Worm (Caenorhabditis elegans) whole organism, L1 larva: Measurements from ENCODE around the gene F18A11.2.

ENCODE experiments used
- C16A3.4 ChIP-seq: fragments of 150-350 bp; optimal IDR thresholded peaks from 2 replicates; lab custom pipeline; 2014; ENCODE audit warnings: missing biosample characterization, missing genetic modification characterization
- F16B12.6 ChIP-seq: fragments of 150-350 bp; optimal IDR thresholded peaks from 2 replicates; lab custom pipeline; 2014; ENCODE audit warnings: missing biosample characterization, missing genetic modification characterization
- Y116A8C.19 ChIP-seq: sonication (generic microtip); optimal IDR thresholded peaks from 2 replicates; lab custom pipeline; 2016; ENCODE audit warnings: missing compliant biosample characterization, missing genetic modification characterization, borderline replicate concordance
- aha-1 ChIP-seq: fragments of 150-350 bp; optimal IDR thresholded peaks from 2 replicates; lab custom pipeline; 2014; ENCODE audit warnings: missing biosample characterization, missing genetic modification characterization
- alr-1 ChIP-seq: fragments of 200-800 bp; sonication (Bioruptor generic); optimal IDR thresholded peaks from 2 replicates; lab custom pipeline; 2018; ENCODE audit warnings: borderline replicate concordance, mild to moderate bottlenecking, missing genetic modification characterization, missing compliant biosample characterization
- aly-2 ChIP-seq: fragments of 150-350 bp; optimal IDR thresholded peaks from 2 replicates; lab custom pipeline; 2014; ENCODE audit warnings: missing biosample characterization, missing genetic modification characterization
- ceh-8 ChIP-seq: fragments of 200-800 bp; sonication (Bioruptor generic); optimal IDR thresholded peaks from 2 replicates; lab custom pipeline; 2018; ENCODE audit warnings: mild to moderate bottlenecking, missing genetic modification characterization, moderate library complexity, missing compliant biosample characterization
- ceh-82 ChIP-seq, 3 experiments: fragments of 150-350 bp in 1 of 3; sonication (generic microtip) in 2 of 3; optimal IDR thresholded peaks; 2 replicates each; lab custom pipeline; 2014 to 2017; ENCODE audit warnings: missing biosample characterization in 3 of 3, missing genetic modification characterization in 3 of 3
- ceh-90 ChIP-seq: sonication (generic microtip); optimal IDR thresholded peaks from 2 replicates; lab custom pipeline; 2016; ENCODE audit warnings: missing genetic modification characterization, missing compliant biosample characterization
- dpl-1 ChIP-seq, 3 experiments: fragments of 150-350 bp in 2 of 3; sonication (generic microtip) in 1 of 3; optimal IDR thresholded peaks; 2 replicates each; lab custom pipeline; 2014 to 2017; ENCODE audit warnings: missing biosample characterization in 3 of 3, missing genetic modification characterization in 3 of 3, missing genetic modification reagents in 3 of 3
- dsc-1 ChIP-seq: sonication (generic microtip); optimal IDR thresholded peaks from 2 replicates; lab custom pipeline; 2016; ENCODE audit warnings: mild to moderate bottlenecking, missing genetic modification characterization, missing compliant biosample characterization
- efl-1 ChIP-seq, 4 experiments: fragments of 150-350 bp; optimal IDR thresholded peaks in 3 of 4; peaks in 1 of 4; 1 replicate in 1 of 4; 2 replicates in 3 of 4; lab custom pipeline; 2014; ENCODE audit warnings: missing biosample characterization in 2 of 4, missing genetic modification characterization in 2 of 4, missing genetic modification reagents in 2 of 4
- efl-3 ChIP-seq: fragments of 200-800 bp; sonication (Bioruptor generic); optimal IDR thresholded peaks from 2 replicates; lab custom pipeline; 2018; ENCODE audit warnings: mild to moderate bottlenecking, missing genetic modification characterization, missing compliant biosample characterization
- elt-2 ChIP-seq: sonication (generic microtip); optimal IDR thresholded peaks from 2 replicates; lab custom pipeline; 2016; ENCODE audit warnings: missing genetic modification characterization, mild to moderate bottlenecking, inconsistent platforms, missing compliant biosample characterization, missing genetic modification reagents
- ets-5 ChIP-seq: fragments of 200-800 bp; sonication (Bioruptor generic); IDR thresholded peaks from 2 replicates; pipeline ENCODE4 v1.3.6; 2022; ENCODE audit warnings: missing genetic modification characterization, missing compliant biosample characterization
- fkh-10 ChIP-seq: sonication (generic microtip); optimal IDR thresholded peaks from 2 replicates; lab custom pipeline; 2017; ENCODE audit warnings: missing biosample characterization, missing genetic modification reagents, missing genetic modification characterization
- fkh-4 ChIP-seq: sonication (generic microtip); optimal IDR thresholded peaks from 2 replicates; lab custom pipeline; 2016; ENCODE audit warnings: missing compliant biosample characterization, missing genetic modification characterization, borderline replicate concordance
- fkh-8 ChIP-seq: sonication (generic microtip); optimal IDR thresholded peaks from 2 replicates; lab custom pipeline; 2016; ENCODE audit warnings: mild to moderate bottlenecking, missing genetic modification characterization, missing compliant biosample characterization
- fos-1 ChIP-seq: fragments of 150-350 bp; optimal IDR thresholded peaks from 2 replicates; lab custom pipeline; 2014; ENCODE audit warnings: missing biosample characterization, missing genetic modification characterization
- grh-1 ChIP-seq: fragments of 200-800 bp; sonication (Bioruptor generic); IDR thresholded peaks from 2 replicates; pipeline ENCODE4 v1.3.6; 2022; ENCODE audit warnings: missing genetic modification reagents, missing genetic modification characterization, missing compliant biosample characterization
- hlh-4 ChIP-seq: sonication (generic microtip); optimal IDR thresholded peaks from 2 replicates; lab custom pipeline; 2016; ENCODE audit warnings: mild to moderate bottlenecking, missing genetic modification characterization, missing compliant biosample characterization
- lin-13 ChIP-seq: fragments of 150-350 bp; optimal IDR thresholded peaks from 2 replicates; lab custom pipeline; 2014; ENCODE audit warnings: missing biosample characterization, missing genetic modification reagents, missing genetic modification characterization
- lin-15B ChIP-seq: fragments of 150-350 bp; sonication (generic microtip); optimal IDR thresholded peaks from 3 replicates; lab custom pipeline; 2014; ENCODE audit warnings: missing biosample characterization, missing genetic modification characterization
- lin-35 ChIP-seq, 2 experiments: fragments of 150-350 bp; optimal IDR thresholded peaks; 2 replicates each; lab custom pipeline; 2014; ENCODE audit warnings: missing biosample characterization in 2 of 2, missing genetic modification characterization in 2 of 2, missing genetic modification reagents in 2 of 2
- lin-39 ChIP-seq: fragments of 150-350 bp; optimal IDR thresholded peaks from 2 replicates; lab custom pipeline; 2014; ENCODE audit warnings: missing biosample characterization, missing genetic modification reagents, missing genetic modification characterization
- lir-3 ChIP-seq: sonication (generic microtip); optimal IDR thresholded peaks from 2 replicates; lab custom pipeline; 2016; ENCODE audit warnings: mild to moderate bottlenecking, missing genetic modification characterization, moderate library complexity, missing compliant biosample characterization; ENCODE audit not compliant: poor library complexity
- mef-2 ChIP-seq: fragments of 150-350 bp; optimal IDR thresholded peaks from 2 replicates; lab custom pipeline; 2014; ENCODE audit warnings: missing biosample characterization, missing genetic modification characterization
- mep-1 ChIP-seq: fragments of 150-350 bp; optimal IDR thresholded peaks from 2 replicates; lab custom pipeline; 2014; ENCODE audit warnings: missing biosample characterization, missing genetic modification characterization
- nhr-11 ChIP-seq: fragments of 150-350 bp; optimal IDR thresholded peaks from 2 replicates; lab custom pipeline; 2014; ENCODE audit warnings: missing biosample characterization, missing genetic modification characterization
- nhr-19 ChIP-seq: fragments of 200-800 bp; sonication (Bioruptor generic); conservative IDR thresholded peaks from 2 replicates; pipeline ENCODE4 v1.3.6; 2022; ENCODE audit warnings: missing genetic modification characterization, missing compliant biosample characterization
- nhr-237 ChIP-seq: fragments of 150-350 bp; optimal IDR thresholded peaks from 2 replicates; lab custom pipeline; 2014; ENCODE audit warnings: missing biosample characterization, missing genetic modification characterization
- nhr-28 ChIP-seq: fragments of 150-350 bp; optimal IDR thresholded peaks from 2 replicates; lab custom pipeline; 2014; ENCODE audit warnings: missing biosample characterization, missing genetic modification characterization
- nhr-47 ChIP-seq: sonication (generic microtip); optimal IDR thresholded peaks from 2 replicates; lab custom pipeline; 2016; ENCODE audit warnings: mild to moderate bottlenecking, missing genetic modification characterization, moderate library complexity, missing compliant biosample characterization
- nhr-77 ChIP-seq: fragments of 150-350 bp; optimal IDR thresholded peaks from 2 replicates; lab custom pipeline; 2014; ENCODE audit warnings: missing biosample characterization, missing genetic modification characterization
- pag-3 ChIP-seq: sonication (generic microtip); optimal IDR thresholded peaks from 2 replicates; lab custom pipeline; 2017; ENCODE audit warnings: missing genetic modification characterization, mild to moderate bottlenecking, missing compliant biosample characterization, antibody characterized with exemption, borderline replicate concordance; ENCODE audit not compliant: insufficient read depth
- pax-3 ChIP-seq: fragments of 200-800 bp; sonication (Bioruptor generic); optimal IDR thresholded peaks from 2 replicates; lab custom pipeline; 2018; ENCODE audit warnings: mild to moderate bottlenecking, missing genetic modification characterization, moderate library complexity, missing compliant biosample characterization
- pqm-1 ChIP-seq: sonication (generic microtip); optimal IDR thresholded peaks from 3 replicates; lab custom pipeline; 2017; ENCODE audit warnings: missing biosample characterization, missing genetic modification characterization
- rnt-1 ChIP-seq: sonication (generic microtip); optimal IDR thresholded peaks from 2 replicates; lab custom pipeline; 2016; ENCODE audit warnings: mild to moderate bottlenecking, missing genetic modification characterization, moderate library complexity, missing compliant biosample characterization
- snpc-4 ChIP-seq: fragments of 150-350 bp; optimal IDR thresholded peaks from 2 replicates; lab custom pipeline; 2014; ENCODE audit warnings: missing biosample characterization, missing genetic modification characterization
- snu-23 ChIP-seq: sonication (generic microtip); optimal IDR thresholded peaks from 2 replicates; lab custom pipeline; 2016; ENCODE audit warnings: missing genetic modification characterization, missing compliant biosample characterization
- sox-4 ChIP-seq: sonication (generic microtip); optimal IDR thresholded peaks from 2 replicates; lab custom pipeline; 2016; ENCODE audit warnings: missing genetic modification characterization, missing compliant biosample characterization
- sptf-1 ChIP-seq: fragments of 150-350 bp; optimal IDR thresholded peaks from 2 replicates; lab custom pipeline; 2014; ENCODE audit warnings: missing biosample characterization, missing genetic modification characterization
- sup-37 ChIP-seq: fragments of 200-800 bp; sonication (Bioruptor generic); optimal IDR thresholded peaks from 2 replicates; lab custom pipeline; 2018; ENCODE audit warnings: mild to moderate bottlenecking, missing genetic modification characterization, missing compliant biosample characterization
- swsn-7 ChIP-seq: sonication (generic microtip); optimal IDR thresholded peaks from 2 replicates; lab custom pipeline; 2016; ENCODE audit warnings: missing genetic modification characterization, missing compliant biosample characterization
- tbx-2 ChIP-seq: sonication (generic microtip); optimal IDR thresholded peaks from 2 replicates; lab custom pipeline; 2016; ENCODE audit warnings: missing genetic modification characterization, missing compliant biosample characterization
- unc-130 ChIP-seq: fragments of 150-350 bp; optimal IDR thresholded peaks from 2 replicates; lab custom pipeline; 2017; ENCODE audit warnings: missing biosample characterization, missing genetic modification characterization, inconsistent platforms
- unc-62 ChIP-seq: fragments of 150-350 bp; optimal IDR thresholded peaks from 2 replicates; lab custom pipeline; 2014; ENCODE audit warnings: missing biosample characterization, missing genetic modification reagents, missing genetic modification characterization
- vab-15 ChIP-seq: sonication (generic microtip); optimal IDR thresholded peaks from 2 replicates; lab custom pipeline; 2017; ENCODE audit warnings: missing genotype, mild to moderate bottlenecking, missing genetic modification characterization, missing compliant biosample characterization
- xbp-1 ChIP-seq: sonication (generic microtip); optimal IDR thresholded peaks from 2 replicates; lab custom pipeline; 2016; ENCODE audit warnings: missing genetic modification characterization, missing compliant biosample characterization
- zag-1 ChIP-seq: fragments of 150-350 bp; optimal IDR thresholded peaks from 2 replicates; lab custom pipeline; 2014; ENCODE audit warnings: missing biosample characterization, missing genetic modification characterization
- ztf-11 ChIP-seq, 2 experiments: sonication (generic microtip); optimal IDR thresholded peaks; 2 replicates each; lab custom pipeline; 2016 to 2017; ENCODE audit warnings: missing genetic modification characterization in 2 of 2, missing biosample characterization in 1 of 2, missing compliant biosample characterization in 1 of 2

The F18A11.2 gene

DNA sequence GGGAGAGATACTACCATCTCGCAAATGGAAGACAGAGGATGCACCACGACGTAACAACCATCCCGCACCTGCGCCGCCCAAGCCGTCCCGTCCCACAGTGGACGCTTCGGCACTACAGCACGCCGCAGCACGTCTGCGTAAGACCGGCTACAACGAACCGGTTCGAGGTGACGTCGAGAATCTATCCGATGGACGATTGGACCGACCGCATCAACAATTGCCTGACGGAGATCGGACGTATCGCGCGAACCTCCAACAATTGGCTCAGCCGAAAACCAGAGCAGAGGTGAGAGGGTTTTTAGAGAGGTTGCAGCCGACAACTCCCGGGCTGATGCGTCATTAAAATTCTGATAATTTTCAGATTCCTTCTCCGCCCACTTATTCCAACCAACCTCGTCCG lies 27.7 kb downstream of the F18A11.2 start:
- TF ChIP-seq ceh-8 (GFP tag; lab: Kevin White, UChicago) = no peak
- TF ChIP-seq Y116A8C.19 (tag; lab: Kevin White, UChicago) = no peak
- TF ChIP-seq sptf-1 = no peak
- TF ChIP-seq efl-1 (optimal IDR thresholded peaks at IDR 0.05; lab: Kevin White, UChicago) = no peak
- peak in 1 of 2 experiments; percentile 62 for TF ChIP-seq efl-1 (GFP tag; optimal IDR thresholded peaks at IDR 0.05 in 1 of 2; lab: Kevin White, UChicago)
- no peak for TF ChIP-seq nhr-77 (tag; lab: Kevin White, UChicago)
- no peak for TF ChIP-seq zag-1 (tag; lab: Kevin White, UChicago)

DNA sequence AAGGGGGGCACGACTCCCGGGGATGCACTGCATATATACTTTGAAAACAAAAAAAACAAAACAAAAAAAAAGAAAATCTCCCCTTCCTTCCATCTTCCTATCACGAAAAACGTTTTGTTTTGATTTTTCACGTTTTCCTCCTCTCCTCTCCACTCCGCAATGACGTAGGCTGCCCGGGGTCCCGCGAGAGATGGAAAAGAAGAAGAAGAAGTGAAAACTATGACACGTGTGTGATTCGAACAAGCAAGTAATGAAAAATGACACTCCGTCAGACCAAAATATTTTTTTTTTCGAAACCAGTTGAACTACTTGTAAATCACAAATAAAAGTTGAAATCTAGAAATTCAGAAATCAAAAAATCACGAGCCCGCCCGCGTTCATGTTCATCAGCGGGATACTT lies 33.8 kb downstream of the F18A11.2 start:
- TF ChIP-seq alr-1 (tag; lab: Kevin White, UChicago) = no peak
- no peak for TF ChIP-seq nhr-237 (tag; lab: Kevin White, UChicago)
- TF ChIP-seq fkh-4 (tag; lab: Kevin White, UChicago) = no peak
- TF ChIP-seq nhr-19 (GFP tag; lab: Robert Waterston, UW) = 0 out of 2 replicates have a peak, but pooled peaks have one; percentile 13
- no peak for TF ChIP-seq fos-1
- peak; percentile 56 for TF ChIP-seq rnt-1
- TF ChIP-seq sup-37 (GFP tag; lab: Kevin White, UChicago) = no peak
- no peak for TF ChIP-seq nhr-11
- TF ChIP-seq pag-3 (tag; lab: Kevin White, UChicago) = no peak
- TF ChIP-seq unc-130 (tag; lab: Kevin White, UChicago) = peak; percentile 43
- TF ChIP-seq lin-13 (GFP tag; lab: Kevin White, UChicago) = no peak
- TF ChIP-seq dpl-1 (GFP tag; optimal IDR thresholded peaks at IDR 0.05; lab: Kevin White, UChicago) = peak in 2 of 3 experiments; percentile 10 to 22
- peak; percentile 45 for TF ChIP-seq lin-39 (tag; lab: Kevin White, UChicago)
- TF ChIP-seq fkh-10 (GFP tag; lab: Kevin White, UChicago) = no peak
- TF ChIP-seq lin-35 (GFP tag; optimal IDR thresholded peaks at IDR 0.05; lab: Kevin White, UChicago) = no peak
- TF ChIP-seq Y116A8C.19 (tag; lab: Kevin White, UChicago) = no peak
- TF ChIP-seq ceh-90 (tag; lab: Kevin White, UChicago) = no peak
- no peak for TF ChIP-seq ceh-82 (tag; optimal IDR thresholded peaks at IDR 0.05; lab: Kevin White, UChicago)
- TF ChIP-seq pqm-1 (tag; lab: Kevin White, UChicago) = no peak
- TF ChIP-seq lin-15B (tag; lab: Kevin White, UChicago) = no peak
- no peak for TF ChIP-seq zag-1 (tag; lab: Kevin White, UChicago)
- no peak for TF ChIP-seq ztf-11 (tag; optimal IDR thresholded peaks at IDR 0.05; lab: Kevin White, UChicago)
- no peak for TF ChIP-seq lir-3 (tag; lab: Kevin White, UChicago)
- TF ChIP-seq swsn-7 (tag; lab: Kevin White, UChicago) = no peak
- no peak for TF ChIP-seq xbp-1
- TF ChIP-seq mef-2 = no peak
- no peak for TF ChIP-seq ets-5 (GFP tag; lab: Robert Waterston, UW)
- TF ChIP-seq sox-4 (tag; lab: Kevin White, UChicago) = no peak
- peak; percentile 47 for TF ChIP-seq snu-23 (GFP tag; lab: Kevin White, UChicago)
- TF ChIP-seq F16B12.6 (tag; lab: Kevin White, UChicago) = no peak
- no peak for TF ChIP-seq unc-62 (GFP tag; lab: Kevin White, UChicago)
- TF ChIP-seq vab-15 (tag; lab: Kevin White, UChicago) = peak; percentile 9
- no peak for TF ChIP-seq hlh-4 (tag; lab: Kevin White, UChicago)
- TF ChIP-seq nhr-28 (tag; lab: Kevin White, UChicago) = no peak
- no peak for TF ChIP-seq snpc-4 (tag; lab: Kevin White, UChicago)
- TF ChIP-seq aly-2 (tag; lab: Kevin White, UChicago) = no peak
- TF ChIP-seq grh-1 (GFP tag; lab: Robert Waterston, UW) = no peak
- TF ChIP-seq pax-3 (tag; lab: Kevin White, UChicago) = no peak
- no peak for TF ChIP-seq efl-3 (GFP tag; lab: Kevin White, UChicago)
- TF ChIP-seq nhr-77 (tag; lab: Kevin White, UChicago) = no peak
- no peak for TF ChIP-seq aha-1
- no peak for TF ChIP-seq C16A3.4 (tag; lab: Kevin White, UChicago)
- no peak for TF ChIP-seq nhr-47 (tag; lab: Kevin White, UChicago)
- no peak for TF ChIP-seq elt-2
- TF ChIP-seq fkh-8 = no peak
- TF ChIP-seq mep-1 (tag; lab: Kevin White, UChicago) = no peak
- TF ChIP-seq tbx-2 (tag; lab: Kevin White, UChicago) = no peak
- TF ChIP-seq dsc-1 (tag; lab: Kevin White, UChicago) = no peak
